Worm (Caenorhabditis elegans): ENCODE data around the gene Y17G7B.8.

The Y17G7B.8 gene

DNA sequence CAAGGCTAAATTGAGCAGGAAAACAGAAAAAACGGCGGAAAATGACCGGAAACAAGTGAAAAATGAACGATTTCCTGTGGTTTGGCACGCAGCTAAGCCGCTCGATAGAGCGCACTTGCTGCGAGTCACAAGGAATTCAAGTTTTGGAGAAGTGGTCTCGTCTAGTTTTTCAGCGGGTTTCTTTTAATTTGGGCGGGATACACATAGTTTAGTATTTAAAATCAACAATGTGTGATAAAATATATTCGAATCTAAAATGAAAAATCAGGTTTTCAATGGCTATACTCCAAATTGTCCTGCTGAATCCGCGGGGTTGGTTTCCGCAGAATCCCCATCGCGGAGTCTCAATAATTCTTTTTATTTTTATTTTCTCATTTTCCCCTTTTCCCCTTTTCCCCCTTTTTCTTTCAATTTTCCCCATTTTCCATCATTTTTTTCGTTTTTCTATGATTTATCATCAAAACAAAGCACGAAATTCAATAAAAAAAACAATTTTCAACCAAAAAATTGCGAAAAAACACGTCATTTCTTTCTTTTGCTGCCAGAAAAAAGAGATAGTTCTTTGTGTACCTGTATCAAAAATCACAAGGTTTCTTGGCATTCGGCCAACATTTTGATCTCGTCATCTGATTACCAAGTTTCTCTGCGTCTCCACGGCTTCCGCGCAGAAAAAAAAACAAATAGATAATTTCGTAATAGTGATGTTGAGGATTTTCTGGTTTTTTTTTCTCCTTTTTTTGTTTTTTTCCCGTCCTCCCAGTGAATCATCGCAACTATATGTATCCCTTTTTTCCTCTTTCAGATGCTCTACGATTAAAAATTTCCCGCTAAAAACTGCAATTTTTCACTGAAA lies 14.8 kb upstream of the Y17G7B.8 start, which contains the start of gene ippk-1 (continued):
- TF ChIP-seq aly-2 (tag; optimal IDR thresholded peaks at IDR 0.05) = no peak
- no peak for TF ChIP-seq ces-1 (GFP tag; optimal IDR thresholded peaks at IDR 0.05)
- TF ChIP-seq nhr-11 (tag; optimal IDR thresholded peaks at IDR 0.05) = no peak
- TF ChIP-seq mep-1 (tag; optimal IDR thresholded peaks at IDR 0.05) = no peak
- no peak for TF ChIP-seq sox-4 (tag; optimal IDR thresholded peaks at IDR 0.05)
- TF ChIP-seq ceh-90 (tag; optimal IDR thresholded peaks at IDR 0.05) = peak; percentile 58
- TF ChIP-seq tlp-1 (tag; optimal IDR thresholded peaks at IDR 0.05) = no peak
- peak; percentile 90 for TF ChIP-seq lin-14 (GFP tag; optimal IDR thresholded peaks at IDR 0.05)
- peak; percentile 61 for TF ChIP-seq tbx-2 (tag; optimal IDR thresholded peaks at IDR 0.05)
- TF ChIP-seq Y116A8C.19 (tag; optimal IDR thresholded peaks at IDR 0.05; ENCODE audit: borderline replicate concordance) = no peak
- TF ChIP-seq efl-3 (GFP tag; optimal IDR thresholded peaks at IDR 0.05) = no peak
- TF ChIP-seq nhr-12 (tag; optimal IDR thresholded peaks at IDR 0.05) = no peak
- peak; percentile 9 for TF ChIP-seq lin-39 (tag; optimal IDR thresholded peaks at IDR 0.05)
- no peak for TF ChIP-seq aha-1 (tag; optimal IDR thresholded peaks at IDR 0.05)
- TF ChIP-seq C34B4.2 (tag; optimal IDR thresholded peaks at IDR 0.05) = no peak
- TF ChIP-seq hpl-2 (GFP tag; optimal IDR thresholded peaks at IDR 0.05) = no peak
- TF ChIP-seq mab-9 (GFP tag; IDR thresholded peaks at IDR 0.05) = no peak
- peak; percentile 73 for TF ChIP-seq nhr-71 (tag; optimal IDR thresholded peaks at IDR 0.05)
- TF ChIP-seq sup-37 (GFP tag; optimal IDR thresholded peaks at IDR 0.05) = no peak
- TF ChIP-seq ceh-63 (GFP tag; optimal IDR thresholded peaks at IDR 0.05) = no peak
- no peak for TF ChIP-seq nhr-237 (tag; optimal IDR thresholded peaks at IDR 0.05)
- TF ChIP-seq nhr-90 (tag; optimal IDR thresholded peaks at IDR 0.05; ENCODE audit: poor library complexity) = peak; percentile 48
- TF ChIP-seq lsy-2 (tag; optimal IDR thresholded peaks at IDR 0.05) = peak; percentile 30 to 64
- peak; percentile 38 for TF ChIP-seq fkh-10 (GFP tag; optimal IDR thresholded peaks at IDR 0.05)
- peak; percentile 25 for TF ChIP-seq dsc-1 (tag; optimal IDR thresholded peaks at IDR 0.05)
- TF ChIP-seq rnt-1 (tag; optimal IDR thresholded peaks at IDR 0.05) = peak; percentile 80
- no peak for TF ChIP-seq F16B12.6 (tag; optimal IDR thresholded peaks at IDR 0.05)
- peak; percentile 38 for TF ChIP-seq elt-2 (tag; optimal IDR thresholded peaks at IDR 0.05)
- peak; percentile 64 for TF ChIP-seq lin-35 (GFP tag; optimal IDR thresholded peaks at IDR 0.05)
- TF ChIP-seq swsn-7 (tag; optimal IDR thresholded peaks at IDR 0.05) = peak; percentile 51
- TF ChIP-seq pqm-1 (tag; optimal IDR thresholded peaks at IDR 0.05) = no peak
- peak; percentile 64 for TF ChIP-seq blmp-1 (tag; optimal IDR thresholded peaks at IDR 0.05)
- TF ChIP-seq fkh-4 (tag; optimal IDR thresholded peaks at IDR 0.05; ENCODE audit: borderline replicate concordance) = no peak
- TF ChIP-seq egl-13 (tag; optimal IDR thresholded peaks at IDR 0.05) = peak; percentile 67
- no peak for TF ChIP-seq grh-1 (GFP tag; IDR thresholded peaks at IDR 0.05)
- peak; percentile 65 for TF ChIP-seq isw-1 (GFP tag; IDR thresholded peaks at IDR 0.05)
- TF ChIP-seq unc-30 (tag; optimal IDR thresholded peaks at IDR 0.05) = no peak
- TF ChIP-seq unc-86 (tag; optimal IDR thresholded peaks at IDR 0.05) = peak; percentile 71
- peak; percentile 11 for TF ChIP-seq vab-15 (tag; optimal IDR thresholded peaks at IDR 0.05)
- TF ChIP-seq ztf-4 (tag; optimal IDR thresholded peaks at IDR 0.05) = no peak
- peak; percentile 80 for TF ChIP-seq pax-3 (tag; optimal IDR thresholded peaks at IDR 0.05)
- peak; percentile 41 for TF ChIP-seq lin-15B (tag; optimal IDR thresholded peaks at IDR 0.05)

DNA sequence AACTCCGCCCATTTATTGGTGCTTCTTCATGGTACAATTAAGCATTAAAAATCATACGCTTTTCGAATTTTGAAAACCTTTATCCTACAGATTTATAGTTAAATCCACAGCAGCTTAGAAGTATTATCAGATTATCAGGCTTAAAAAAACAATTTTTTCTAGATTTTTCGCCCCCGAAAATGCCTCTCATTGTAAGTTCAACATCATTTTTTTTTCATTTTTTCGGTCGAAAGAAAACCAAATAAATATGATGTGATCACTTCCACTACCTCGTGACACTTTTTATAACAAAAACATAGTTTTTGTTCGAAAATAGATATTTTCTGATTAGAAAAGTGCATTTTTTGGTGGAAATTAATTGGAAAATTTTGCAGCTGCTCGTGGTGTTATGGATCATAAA lies 13.6 kb upstream of the Y17G7B.8 start:
- TF ChIP-seq dsc-1 (tag; optimal IDR thresholded peaks at IDR 0.05) (peak; percentile 33), irx-1 (tag; optimal IDR thresholded peaks at IDR 0.05) (no peak), lin-35 (GFP tag; optimal IDR thresholded peaks at IDR 0.05) (no peak), nhr-76 (tag; optimal IDR thresholded peaks at IDR 0.05) (no peak), nhr-71 (tag; optimal IDR thresholded peaks at IDR 0.05) (peak; percentile 1), efl-1 (optimal IDR thresholded peaks at IDR 0.05) (no peak), efl-1 (GFP tag; optimal IDR thresholded peaks at IDR 0.05 in 1 of 2) (peak in 1 of 2 experiments; percentile 5)

Data from whole organism, L1 larva.